Fruit fly (Drosophila melanogaster) whole organism, wandering third instar larva: ENCODE results near the gene CG31678.

Experiments
- Abd-B ChIP-seq: fragments of >200 bp; optimal IDR thresholded peaks from 2 replicates; lab custom pipeline; 2017; ENCODE audit warnings: missing biosample characterization, missing genetic modification characterization
- CG32264 ChIP-seq: fragments of 200-800 bp; sonication (Bioruptor generic); optimal IDR thresholded peaks from 2 replicates; lab custom pipeline; 2016; ENCODE audit warnings: missing biosample characterization, missing genetic modification characterization
- CG9705 ChIP-seq: fragments of 200-800 bp; sonication (Bioruptor generic); optimal IDR thresholded peaks from 2 replicates; lab custom pipeline; 2018; ENCODE audit warnings: missing biosample characterization, mild to moderate bottlenecking, missing genetic modification characterization
- CrebA ChIP-seq: fragments of 200-800 bp; sonication (Bioruptor generic); optimal IDR thresholded peaks from 2 replicates; lab custom pipeline; 2016; ENCODE audit warnings: missing biosample characterization, mild to moderate bottlenecking, missing genetic modification characterization, borderline replicate concordance
- Dfd ChIP-seq: fragments of >200 bp; optimal IDR thresholded peaks from 2 replicates; lab custom pipeline; 2017; ENCODE audit warnings: missing biosample characterization, missing genetic modification characterization
- Dif ChIP-seq: fragments of 200-275, 200-300 bp; sonication (Bioruptor generic); optimal IDR thresholded peaks from 2 replicates; lab custom pipeline; 2018; ENCODE audit warnings: missing biosample characterization, missing genetic modification characterization; ENCODE audit not compliant: partially characterized antibody
- GATAd ChIP-seq: sonication (Bioruptor generic); optimal IDR thresholded peaks from 2 replicates; lab custom pipeline; 2016; ENCODE audit warnings: missing biosample characterization, missing genetic modification characterization
- HLH106 ChIP-seq: fragments of 200-800 bp; optimal IDR thresholded peaks from 3 replicates; lab custom pipeline; 2019; ENCODE audit warnings: missing biosample characterization, mild to moderate bottlenecking, missing genetic modification characterization, moderate library complexity
- Hnf4 ChIP-seq: fragments of 200-800 bp; sonication (Bioruptor generic); optimal IDR thresholded peaks from 2 replicates; lab custom pipeline; 2016; ENCODE audit warnings: missing biosample characterization, mild to moderate bottlenecking, missing genetic modification characterization
- Hr78 ChIP-seq: fragments of >200 bp; optimal IDR thresholded peaks from 2 replicates; lab custom pipeline; 2017; ENCODE audit warnings: missing biosample characterization, missing genetic modification characterization
- Hr83 ChIP-seq: fragments of 200-300 bp; sonication (Bioruptor generic); optimal IDR thresholded peaks from 2 replicates; lab custom pipeline; 2016; ENCODE audit warnings: missing biosample characterization, mild to moderate bottlenecking, missing genetic modification characterization, moderate library complexity; ENCODE audit not compliant: poor library complexity, severe bottlenecking
- Jra ChIP-seq: sonication (Bioruptor generic); optimal IDR thresholded peaks from 2 replicates; lab custom pipeline; 2016; ENCODE audit warnings: missing biosample characterization, missing genetic modification characterization
- Mio ChIP-seq: sonication (Bioruptor generic); optimal IDR thresholded peaks from 2 replicates; lab custom pipeline; 2016; ENCODE audit warnings: missing biosample characterization, missing genetic modification characterization
- Myc ChIP-seq: fragments of >200 bp; optimal IDR thresholded peaks from 2 replicates; lab custom pipeline; 2017
- N ChIP-seq: fragments of >200 bp; optimal IDR thresholded peaks from 2 replicates; lab custom pipeline; 2018; ENCODE audit warnings: missing biosample characterization, missing external identifiers, missing genetic modification characterization
- OdsH ChIP-seq: fragments of 200-800 bp; sonication (Bioruptor generic); optimal IDR thresholded peaks from 2 replicates; lab custom pipeline; 2016; ENCODE audit warnings: missing biosample characterization, mild to moderate bottlenecking, missing genetic modification characterization
- Rel ChIP-seq, 2 experiments: fragments of 200-800 bp; sonication (Bioruptor generic) in 1 of 2; optimal IDR thresholded peaks; 2 replicates in 1 of 2; 3 replicates in 1 of 2; lab custom pipeline; 2016 to 2019; ENCODE audit warnings: mild to moderate bottlenecking in 2 of 2, missing biosample characterization in 2 of 2, missing genetic modification characterization in 2 of 2, moderate library complexity in 1 of 2
- Sp1 ChIP-seq: fragments of 200-800 bp; sonication (Bioruptor generic); optimal IDR thresholded peaks from 3 replicates; lab custom pipeline; 2019; ENCODE audit warnings: missing biosample characterization, mild to moderate bottlenecking, missing genetic modification characterization, moderate library complexity
- Vsx2 ChIP-seq: fragments of 200-300, 225-300 bp; sonication (Bioruptor generic); optimal IDR thresholded peaks from 2 replicates; lab custom pipeline; 2018; ENCODE audit warnings: missing biosample characterization, missing genetic modification characterization; ENCODE audit not compliant: partially characterized antibody
- br ChIP-seq: fragments of 200-800 bp; sonication (Bioruptor generic); optimal IDR thresholded peaks from 2 replicates; lab custom pipeline; 2016; ENCODE audit warnings: missing biosample characterization, missing genetic modification characterization
- brk ChIP-seq: fragments of 200-800 bp; sonication (Bioruptor generic); optimal IDR thresholded peaks from 2 replicates; lab custom pipeline; 2016; ENCODE audit warnings: missing biosample characterization, mild to moderate bottlenecking, missing genetic modification characterization
- dl ChIP-seq, 2 experiments: fragments of 175-275, 200-275 bp in 1 of 2; fragments of 200-275 bp in 1 of 2; sonication (Bioruptor generic); optimal IDR thresholded peaks; lab custom pipeline; 2018; ENCODE audit warnings: mild to moderate bottlenecking in 2 of 2, missing biosample characterization in 2 of 2, missing genetic modification characterization in 2 of 2, moderate library complexity in 2 of 2; ENCODE audit not compliant: partially characterized antibody in 2 of 2, insufficient read depth in 1 of 2
- dmrt93B ChIP-seq: fragments of 200-800 bp; sonication (Bioruptor generic); optimal IDR thresholded peaks from 2 replicates; lab custom pipeline; 2018; ENCODE audit warnings: missing biosample characterization, mild to moderate bottlenecking, missing genetic modification characterization
- dsf ChIP-seq: sonication (Bioruptor generic); optimal IDR thresholded peaks from 2 replicates; lab custom pipeline; 2016; ENCODE audit warnings: missing biosample characterization, missing genetic modification characterization, borderline replicate concordance
- ey ChIP-seq: fragments of 200-800 bp; sonication (Bioruptor generic); optimal IDR thresholded peaks from 2 replicates; lab custom pipeline; 2016; ENCODE audit warnings: missing biosample characterization, missing genetic modification characterization
- foxo ChIP-seq, 2 experiments: fragments of 200-800 bp; sonication (Bioruptor generic); optimal IDR thresholded peaks; 2 replicates in 1 of 2; 3 replicates in 1 of 2; lab custom pipeline; 2016 to 2017; ENCODE audit warnings: missing biosample characterization in 2 of 2, missing genetic modification characterization in 2 of 2
- fru ChIP-seq: fragments of 200-800 bp; sonication (Bioruptor generic); optimal IDR thresholded peaks from 3 replicates; lab custom pipeline; 2016; ENCODE audit warnings: missing biosample characterization, mild to moderate bottlenecking, missing genetic modification characterization
- h ChIP-seq: fragments of 200-800 bp; sonication (Bioruptor generic); optimal IDR thresholded peaks from 3 replicates; lab custom pipeline; 2016; ENCODE audit warnings: missing biosample characterization, mild to moderate bottlenecking, missing genetic modification characterization
- jim ChIP-seq: fragments of 175-275, 200-325 bp; sonication (Bioruptor generic); optimal IDR thresholded peaks from 2 replicates; lab custom pipeline; 2016; ENCODE audit warnings: missing biosample characterization, mild to moderate bottlenecking, missing genetic modification characterization
- lola ChIP-seq: fragments of >200 bp; optimal IDR thresholded peaks from 2 replicates; lab custom pipeline; 2017; ENCODE audit warnings: missing biosample characterization, missing genetic modification characterization
- pan ChIP-seq: fragments of >200 bp; optimal IDR thresholded peaks from 2 replicates; lab custom pipeline; 2017
- psq ChIP-seq: fragments of 200-800 bp; sonication (Bioruptor generic); optimal IDR thresholded peaks from 3 replicates; lab custom pipeline; 2017; ENCODE audit warnings: missing biosample characterization, mild to moderate bottlenecking, missing genetic modification characterization, moderate library complexity
- rgr ChIP-seq: fragments of 200-800 bp; sonication (Bioruptor generic); optimal IDR thresholded peaks from 3 replicates; lab custom pipeline; 2016; ENCODE audit warnings: missing biosample characterization, mild to moderate bottlenecking, missing genetic modification characterization
- sage ChIP-seq: fragments of 200-800 bp; sonication (Bioruptor generic); optimal IDR thresholded peaks from 2 replicates; lab custom pipeline; 2016; ENCODE audit warnings: missing biosample characterization, mild to moderate bottlenecking, missing genetic modification characterization
- sv ChIP-seq: fragments of 200-800 bp; sonication (Bioruptor generic); optimal IDR thresholded peaks from 3 replicates; lab custom pipeline; 2016; ENCODE audit warnings: missing biosample characterization, missing genetic modification characterization
- tai ChIP-seq: sonication (Bioruptor generic); optimal IDR thresholded peaks from 2 replicates; lab custom pipeline; 2016; ENCODE audit warnings: missing biosample characterization, missing genetic modification characterization
- usp ChIP-seq: fragments of >200 bp; optimal IDR thresholded peaks from 2 replicates; lab custom pipeline; 2017; ENCODE audit warnings: missing biosample characterization, missing genetic modification characterization
- woc ChIP-seq: sonication (Bioruptor generic); optimal IDR thresholded peaks from 2 replicates; lab custom pipeline; 2016; ENCODE audit warnings: missing biosample characterization, mild to moderate bottlenecking, missing genetic modification characterization

The CG31678 gene

DNA sequence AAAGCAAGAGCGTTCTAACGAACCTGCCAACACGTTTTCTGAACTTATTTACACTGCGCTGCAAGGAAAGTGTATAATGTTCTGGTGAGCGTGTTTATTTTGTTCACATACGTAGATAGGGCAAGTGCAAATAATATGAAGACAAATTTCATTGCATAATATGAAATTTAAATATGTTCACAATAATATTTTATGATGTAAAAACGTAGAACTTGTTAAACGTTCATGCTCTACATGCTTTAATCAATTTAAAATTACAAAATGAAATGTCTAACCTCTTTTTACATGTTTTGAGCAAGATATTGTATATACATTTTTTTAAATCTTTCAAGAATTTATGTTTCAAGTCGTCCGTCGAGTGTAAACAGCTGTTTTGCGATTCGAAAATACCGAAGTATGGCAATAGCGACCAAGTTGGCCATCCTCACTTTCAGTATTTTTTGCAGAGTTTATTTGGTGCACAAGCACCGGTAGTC, 30.3 kb downstream of the CG31678 start, which contains the start of the genes phr6-4 and CG2608:
TSS of gene phr6-4 (minus strand) at position 398 of the 476 bp plus-strand sequence.
TSS of gene CG2608 (plus strand) at position 429 of the 476 bp plus-strand sequence.
- TF ChIP-seq Hnf4 (GFP tag; lab: Kevin White, UChicago) (peak; percentile 82), pan (lab: Kevin White, UChicago) (no peak), ey (GFP tag; lab: Kevin White, UChicago) (peak; percentile 88), HLH106 (tag; lab: Kevin White, UChicago) (peak; percentile 95), br (GFP tag; lab: Kevin White, UChicago) (peak; percentile 87), rgr (GFP tag; lab: Kevin White, UChicago) (peak; percentile 93), psq (GFP tag; lab: Kevin White, UChicago) (peak; percentile 85), Jra (GFP tag; lab: Kevin White, UChicago) (peak; percentile 80), dsf (peak; percentile 60), dl (GFP tag; optimal IDR thresholded peaks at IDR 0.05; lab: Kevin White, UChicago; ENCODE audit: insufficient read depth in 1 of 2, partially characterized antibody in 2 of 2) (no peak), h (GFP tag; lab: Kevin White, UChicago) (peak; percentile 91), fru (peak; percentile 91), Abd-B (GFP tag; lab: Kevin White, UChicago) (no peak), Hr83 (peak; percentile 56), Dif (GFP tag; lab: Kevin White, UChicago) (no peak), GATAd (peak; percentile 53), woc (GFP tag; lab: Kevin White, UChicago) (peak; percentile 80), Myc (lab: Kevin White, UChicago) (peak; percentile 15), jim (GFP tag; lab: Kevin White, UChicago) (no peak), Sp1 (peak; percentile 94), N (no peak), OdsH (GFP tag; lab: Kevin White, UChicago) (peak; percentile 91), usp (GFP tag; lab: Kevin White, UChicago) (no peak), CG32264 (GFP tag; lab: Kevin White, UChicago) (peak; percentile 58), dmrt93B (GFP tag; lab: Kevin White, UChicago) (no peak), Mio (peak; percentile 59), Hr78 (GFP tag; lab: Kevin White, UChicago) (no peak), foxo (GFP tag; optimal IDR thresholded peaks at IDR 0.05; lab: Kevin White, UChicago) (peak in 1 of 2 experiments; percentile 95), lola (no peak), Vsx2 (GFP tag; lab: Kevin White, UChicago) (no peak), Dfd (no peak), CG9705 (GFP tag; lab: Kevin White, UChicago) (peak; percentile 87), sv (peak; percentile 84), sage (GFP tag; lab: Kevin White, UChicago) (no peak), tai (GFP tag; lab: Kevin White, UChicago) (no peak), brk (GFP tag; lab: Kevin White, UChicago) (peak; percentile 92), Rel (GFP tag; optimal IDR thresholded peaks at IDR 0.05; lab: Kevin White, UChicago) (no peak), Rel (tag; optimal IDR thresholded peaks at IDR 0.05; lab: Kevin White, UChicago) (peak; percentile 68), CrebA (GFP tag; lab: Kevin White, UChicago) (no peak)

DNA sequence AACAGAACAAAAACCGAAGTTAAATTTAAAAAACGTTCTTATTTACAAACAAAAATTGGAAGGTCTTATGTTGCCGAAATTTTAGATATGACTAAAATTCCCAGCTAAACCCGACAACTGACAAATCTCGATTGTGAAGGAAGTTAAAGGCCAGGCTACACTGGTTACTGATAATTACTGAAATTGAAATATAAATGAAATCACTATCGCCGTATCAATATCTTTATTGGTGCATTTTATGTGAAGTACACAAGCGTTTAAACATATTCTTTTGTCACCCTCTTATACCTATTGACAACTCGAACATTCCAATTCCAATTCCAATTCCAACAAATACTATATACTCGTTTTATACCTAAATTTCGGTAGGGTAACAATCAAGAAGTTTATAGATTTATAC, 32.6 kb downstream of the CG31678 start, which contains the start of gene CG17470:
TSS of gene CG17470 (minus strand) at position 101 of the 400 bp plus-strand sequence.
- TF ChIP-seq Hr78 (GFP tag; lab: Kevin White, UChicago) (no peak), Sp1 (no peak), brk (GFP tag; lab: Kevin White, UChicago) (no peak), h (GFP tag; lab: Kevin White, UChicago) (no peak), pan (lab: Kevin White, UChicago) (no peak), sage (GFP tag; lab: Kevin White, UChicago) (no peak)
- TF ChIP-seq, all 38 proteins: peak for 0
